Fruit fly (Drosophila melanogaster): ENCODE results near the gene CG11696.

Gene CG11696

dm6 chrX:11578841-11579240, 5.3 kb downstream of the CG11696 start (continued):
- TF ChIP-seq pita (GFP tag; optimal IDR thresholded peaks at IDR 0.05), result no peak
- no peak for TF ChIP-seq CG4424 (GFP tag; optimal IDR thresholded peaks at IDR 0.05)
- no peak for TF ChIP-seq shn (GFP tag; optimal IDR thresholded peaks at IDR 0.05)
- no peak for TF ChIP-seq CG17829 (tag; optimal IDR thresholded peaks at IDR 0.05)
- no peak for TF ChIP-seq CG17385 (GFP tag; optimal IDR thresholded peaks at IDR 0.05)
- TF ChIP-seq CG12744 (GFP tag; optimal IDR thresholded peaks at IDR 0.05), result no peak
- no peak for TF ChIP-seq CG14050 (GFP tag; IDR thresholded peaks at IDR 0.05)
- no peak for TF ChIP-seq eve (GFP tag; optimal IDR thresholded peaks at IDR 0.05)
- TF ChIP-seq Awh (GFP tag; IDR thresholded peaks at IDR 0.05), result no peak
- no peak for TF ChIP-seq H15 (GFP tag; IDR thresholded peaks at IDR 0.05)
- no peak for TF ChIP-seq dmrt11E (tag; optimal IDR thresholded peaks at IDR 0.05)
- no peak for TF ChIP-seq CG9437 (GFP tag; optimal IDR thresholded peaks at IDR 0.05)
- no peak for TF ChIP-seq CG7786 (GFP tag; optimal IDR thresholded peaks at IDR 0.05)
- TF ChIP-seq tup (GFP tag; optimal IDR thresholded peaks at IDR 0.05), result no peak
- TF ChIP-seq CG10274 (GFP tag; optimal IDR thresholded peaks at IDR 0.05), result no peak
- peak in 1 of 2 experiments; percentile 58 for TF ChIP-seq Pdp1 (GFP tag; optimal IDR thresholded peaks at IDR 0.05)
- TF ChIP-seq inv (GFP tag; IDR thresholded peaks at IDR 0.05; ENCODE audit: partially characterized antibody), result no peak
- no peak for TF ChIP-seq Atf6 (GFP tag; IDR thresholded peaks at IDR 0.05)
- TF ChIP-seq cad (GFP tag; optimal IDR thresholded peaks at IDR 0.05), result no peak
- peak; percentile 13 for TF ChIP-seq Spps (tag; optimal IDR thresholded peaks at IDR 0.05)
- TF ChIP-seq phol (tag; optimal IDR thresholded peaks at IDR 0.05), result peak; percentile 13
- TF ChIP-seq Sin3A (optimal IDR thresholded peaks at IDR 0.05), result no peak
- no peak for TF ChIP-seq twi (tag; optimal IDR thresholded peaks at IDR 0.05)
- TF ChIP-seq sim (GFP tag; IDR thresholded peaks at IDR 0.05), result no peak
- TF ChIP-seq cato (GFP tag; optimal IDR thresholded peaks at IDR 0.05; ENCODE audit: borderline replicate concordance), result no peak
- TF ChIP-seq CG4730 (GFP tag; IDR thresholded peaks at IDR 0.05), result no peak
- TF ChIP-seq Ptx1 (GFP tag; IDR thresholded peaks at IDR 0.05), result no peak
- no peak for TF ChIP-seq Mad (GFP tag; optimal IDR thresholded peaks at IDR 0.05)
- TF ChIP-seq her (GFP tag; optimal IDR thresholded peaks at IDR 0.05), result no peak
- TF ChIP-seq caup (GFP tag; optimal IDR thresholded peaks at IDR 0.05; ENCODE audit: severe bottlenecking), result no peak
- no peak for TF ChIP-seq CG18764 (GFP tag; optimal IDR thresholded peaks at IDR 0.05)
- TF ChIP-seq al (GFP tag; IDR thresholded peaks at IDR 0.05), result no peak
- no peak for TF ChIP-seq ci (GFP tag; IDR thresholded peaks at IDR 0.05)
- TF ChIP-seq CG12155 (GFP tag; optimal IDR thresholded peaks at IDR 0.05), result no peak
- no peak for TF ChIP-seq Vsx1 (GFP tag; optimal IDR thresholded peaks at IDR 0.05)
- no peak for TF ChIP-seq CG2120 (GFP tag; optimal IDR thresholded peaks at IDR 0.05)
- no peak for TF ChIP-seq CG3726 (GFP tag; IDR thresholded peaks at IDR 0.05)
- no peak for TF ChIP-seq ttk (GFP tag; IDR thresholded peaks at IDR 0.05)
- TF ChIP-seq tll (GFP tag; optimal IDR thresholded peaks at IDR 0.05), result no peak
- no peak for TF ChIP-seq kah (GFP tag; optimal IDR thresholded peaks at IDR 0.05)
- TF ChIP-seq odd (GFP tag; optimal IDR thresholded peaks at IDR 0.05), result no peak
- TF ChIP-seq CG11504 (tag; optimal IDR thresholded peaks at IDR 0.05), result no peak
- TF ChIP-seq CG13287 (GFP tag; IDR thresholded peaks at IDR 0.05; ENCODE audit: partially characterized antibody), result peak; percentile 77
- TF ChIP-seq CG15269 (tag; optimal IDR thresholded peaks at IDR 0.05), result no peak
- TF ChIP-seq CG4617 (GFP tag; optimal IDR thresholded peaks at IDR 0.05; ENCODE audit: borderline replicate concordance), result no peak
- no peak for TF ChIP-seq CG9609 (GFP tag; optimal IDR thresholded peaks at IDR 0.05)
- TF ChIP-seq Dll (GFP tag; IDR thresholded peaks at IDR 0.05; ENCODE audit: partially characterized antibody), result no peak
- no peak for TF ChIP-seq CG16779 (GFP tag; IDR thresholded peaks at IDR 0.05)
- TF ChIP-seq dm (GFP tag; optimal IDR thresholded peaks at IDR 0.05), result no peak
- no peak for TF ChIP-seq Oli (tag; optimal IDR thresholded peaks at IDR 0.05)
- TF ChIP-seq C15 (GFP tag; IDR thresholded peaks at IDR 0.05), result no peak
- no peak for TF ChIP-seq jumu (GFP tag; optimal IDR thresholded peaks at IDR 0.05)

All from whole organism, embryonic.